Worm (Caenorhabditis elegans): ENCODE data around the gene atgp-1.

DNA sequence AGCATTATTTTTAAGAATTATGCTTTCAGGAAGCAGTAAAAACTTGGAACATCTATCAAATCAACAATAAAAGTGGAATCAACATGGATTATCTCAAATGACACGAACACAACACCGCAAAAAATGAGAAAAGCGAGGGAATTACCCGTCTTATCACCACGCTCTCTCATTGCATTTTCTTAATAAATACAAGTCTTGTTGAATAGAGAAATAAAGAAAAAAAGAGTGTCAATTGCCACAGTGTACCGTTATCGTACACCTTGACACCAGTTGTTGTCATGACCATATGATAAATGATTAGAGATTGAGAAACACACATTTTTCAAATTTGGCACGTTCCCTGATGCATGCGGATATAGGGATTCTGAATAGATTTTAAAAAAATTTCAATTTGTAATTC is 5.4 kb upstream of the atgp-1 start:
- TF ChIP-seq lin-13 (tag; optimal IDR thresholded peaks at IDR 0.05): no peak
- no peak for TF ChIP-seq ceh-83 (GFP tag; optimal IDR thresholded peaks at IDR 0.05)
- TF ChIP-seq lsy-2 (tag; optimal IDR thresholded peaks at IDR 0.05): no peak
- TF ChIP-seq blmp-1 (tag; optimal IDR thresholded peaks at IDR 0.05): no peak
- no peak for TF ChIP-seq hlh-1 (tag; optimal IDR thresholded peaks at IDR 0.05)
- TF ChIP-seq nhr-12 (tag; optimal IDR thresholded peaks at IDR 0.05): no peak
- no peak for TF ChIP-seq mep-1 (tag; optimal IDR thresholded peaks at IDR 0.05)
- no peak for TF ChIP-seq unc-62 (GFP tag; optimal IDR thresholded peaks at IDR 0.05)
- no peak for TF ChIP-seq unc-120 (tag; optimal IDR thresholded peaks at IDR 0.05; ENCODE audit: poor library complexity, severe bottlenecking)
